Fruit fly (Drosophila melanogaster): ENCODE measurements around the gene CG4911.
A peak's percentile ranks its signal among the peaks of the same experiment; 100 is the strongest.

dm6 chr3L:9025680-9026079, 46.9 kb downstream of the CG4911 start:
- peak; percentile 94 for TF ChIP-seq zfh1 (GFP tag; IDR thresholded peaks at IDR 0.05)
- peak; percentile 88 for TF ChIP-seq fd96Cb (tag; optimal IDR thresholded peaks at IDR 0.05)
- TF ChIP-seq CG12236 (GFP tag; optimal IDR thresholded peaks at IDR 0.05), result peak; percentile 78
- TF ChIP-seq CG3847 (GFP tag; IDR thresholded peaks at IDR 0.05), result peak; percentile 73
- peak; percentile 51 for TF ChIP-seq cwo (GFP tag; optimal IDR thresholded peaks at IDR 0.05)
- peak; percentile 43 for TF ChIP-seq CG3163 (GFP tag; optimal IDR thresholded peaks at IDR 0.05)
- TF ChIP-seq CG34376 (GFP tag; optimal IDR thresholded peaks at IDR 0.05), result no peak
- TF ChIP-seq Aef1 (GFP tag; IDR thresholded peaks at IDR 0.05), result peak; percentile 89
- peak; percentile 76 for TF ChIP-seq CG12071 (GFP tag; optimal IDR thresholded peaks at IDR 0.05)
